Worm (Caenorhabditis elegans) whole organism, L4 larva: ENCODE results near the gene str-187.
A peak's percentile ranks its signal among the peaks of the same experiment; 100 is the strongest.

ENCODE experiments used
- D1046.2 ChIP-seq: fragments of 200-800 bp; sonication (Bioruptor generic); IDR thresholded peaks from 2 replicates; pipeline ENCODE4 v1.3.6; 2022; ENCODE audit warnings: missing genetic modification characterization, missing compliant biosample characterization
- F10B5.3 ChIP-seq: sonication (generic microtip); optimal IDR thresholded peaks from 2 replicates; lab custom pipeline; 2016; ENCODE audit warnings: mild to moderate bottlenecking, missing genetic modification characterization, missing compliant biosample characterization
- F26F4.8 ChIP-seq: fragments of 200-800 bp; sonication (Bioruptor generic); conservative IDR thresholded peaks from 2 replicates; pipeline ENCODE4 v1.3.6; 2022; ENCODE audit warnings: missing genetic modification characterization, missing compliant biosample characterization
- F37D6.2 ChIP-seq: sonication (generic microtip); optimal IDR thresholded peaks from 2 replicates; lab custom pipeline; 2016; ENCODE audit warnings: mild to moderate bottlenecking, missing genetic modification characterization, missing compliant biosample characterization
- F44E2.7 ChIP-seq: fragments of 200-800 bp; sonication (Bioruptor generic); IDR thresholded peaks from 2 replicates; pipeline ENCODE4 v2.1.2; 2022; ENCODE audit warnings: missing genetic modification characterization, missing compliant biosample characterization
- R02D3.7 ChIP-seq: fragments of 150-350 bp; sonication (generic microtip); optimal IDR thresholded peaks from 3 replicates; lab custom pipeline; 2014; ENCODE audit warnings: missing biosample characterization, missing genetic modification characterization
- Y105C5A.15 ChIP-seq: fragments of 200-800 bp; sonication (Bioruptor generic); IDR thresholded peaks from 2 replicates; pipeline ENCODE4 v1.3.6; 2022; ENCODE audit warnings: missing genetic modification characterization, missing compliant biosample characterization
- Y48G9A.11 ChIP-seq: fragments of 200-800 bp; sonication (Bioruptor generic); IDR thresholded peaks from 2 replicates; pipeline ENCODE4 v1.3.6; 2022; ENCODE audit warnings: missing genetic modification reagents, missing genetic modification characterization, missing compliant biosample characterization
- Y5F2A.4 ChIP-seq: fragments of 200-800 bp; sonication (Bioruptor generic); optimal IDR thresholded peaks from 2 replicates; lab custom pipeline; 2018; ENCODE audit warnings: mild to moderate bottlenecking, missing genetic modification characterization, missing compliant biosample characterization
- ZK546.5 ChIP-seq, 2 experiments: sonication (generic microtip); optimal IDR thresholded peaks; 2 replicates each; lab custom pipeline; 2017; ENCODE audit warnings: missing biosample characterization in 2 of 2, missing genetic modification characterization in 2 of 2
- aha-1 ChIP-seq: fragments of 150-350 bp; peaks from one replicate; lab custom pipeline; 2014; ENCODE audit warnings: missing biosample characterization, missing genetic modification characterization
- arid-1 ChIP-seq: fragments of 200-800 bp; sonication (Bioruptor generic); conservative IDR thresholded peaks from 2 replicates; pipeline ENCODE4 v1.3.6; 2022; ENCODE audit warnings: missing genetic modification reagents, missing genetic modification characterization, missing compliant biosample characterization
- ceh-28 ChIP-seq: fragments of 150-350 bp; optimal IDR thresholded peaks from 2 replicates; lab custom pipeline; 2014; ENCODE audit warnings: missing biosample characterization, missing genetic modification reagents, missing genetic modification characterization
- ceh-32 ChIP-seq: sonication (generic microtip); optimal IDR thresholded peaks from 2 replicates; lab custom pipeline; 2016; ENCODE audit warnings: mild to moderate bottlenecking, missing genetic modification characterization, missing compliant biosample characterization; ENCODE audit not compliant: poor library complexity
- ceh-62 ChIP-seq: sonication (generic microtip); optimal IDR thresholded peaks from 2 replicates; lab custom pipeline; 2017; ENCODE audit warnings: missing biosample characterization, missing genetic modification characterization
- ceh-82 ChIP-seq: sonication (generic microtip); optimal IDR thresholded peaks from 2 replicates; lab custom pipeline; 2017; ENCODE audit warnings: missing biosample characterization, missing genetic modification characterization
- ces-1 ChIP-seq: fragments of 150-350 bp; sonication (generic microtip); optimal IDR thresholded peaks from 4 replicates; lab custom pipeline; 2014; ENCODE audit warnings: missing biosample characterization, missing genetic modification reagents, missing genetic modification characterization
- cey-2 ChIP-seq: sonication (generic microtip); optimal IDR thresholded peaks from 3 replicates; lab custom pipeline; 2017; ENCODE audit warnings: missing genetic modification characterization, mild to moderate bottlenecking, missing compliant biosample characterization, antibody characterized with exemption, borderline replicate concordance; ENCODE audit not compliant: insufficient read depth
- daf-16 ChIP-seq, 3 experiments: sonication (generic microtip); optimal IDR thresholded peaks; 2 replicates each; lab custom pipeline; 2016 to 2017; ENCODE audit warnings: missing genetic modification characterization in 3 of 3, missing genetic modification reagents in 3 of 3, mild to moderate bottlenecking in 2 of 3, missing compliant biosample characterization in 2 of 3, missing biosample characterization in 1 of 3, moderate library complexity in 1 of 3
- daf-8 ChIP-seq: fragments of 200-800 bp; sonication (Bioruptor generic); IDR thresholded peaks from 2 replicates; pipeline ENCODE4 v1.3.6; 2022; ENCODE audit warnings: missing genetic modification characterization, missing compliant biosample characterization
- dmd-6 ChIP-seq: fragments of 200-800 bp; sonication (Bioruptor generic); IDR thresholded peaks from 2 replicates; pipeline ENCODE4 v1.3.6; 2022; ENCODE audit warnings: missing genetic modification reagents, missing genetic modification characterization, missing compliant biosample characterization
- dmd-8 ChIP-seq: fragments of 200-800 bp; sonication (Bioruptor generic); IDR thresholded peaks from 2 replicates; pipeline ENCODE4 v1.3.6; 2022; ENCODE audit warnings: missing genetic modification characterization, missing compliant biosample characterization
- duxl-1 ChIP-seq: sonication (generic microtip); optimal IDR thresholded peaks from 2 replicates; lab custom pipeline; 2016; ENCODE audit warnings: mild to moderate bottlenecking, missing genetic modification characterization, moderate library complexity, missing compliant biosample characterization; ENCODE audit not compliant: poor library complexity
- fkh-10 ChIP-seq: fragments of 150-350 bp; optimal IDR thresholded peaks from 2 replicates; lab custom pipeline; 2014; ENCODE audit warnings: missing biosample characterization, missing genetic modification reagents, missing genetic modification characterization
- gei-8 ChIP-seq: fragments of 200-800 bp; sonication (Bioruptor generic); optimal IDR thresholded peaks from 2 replicates; lab custom pipeline; 2018; ENCODE audit warnings: mild to moderate bottlenecking, missing genetic modification characterization, missing compliant biosample characterization
- hif-1 ChIP-seq, 2 experiments: sonication (generic microtip); optimal IDR thresholded peaks; 2 replicates each; lab custom pipeline; 2016 to 2017; ENCODE audit warnings: missing compliant biosample characterization in 2 of 2, missing genetic modification characterization in 2 of 2, missing genetic modification reagents in 2 of 2, missing genotype in 2 of 2, mild to moderate bottlenecking in 1 of 2
- hlh-30 ChIP-seq: sonication (generic microtip); optimal IDR thresholded peaks from 2 replicates; lab custom pipeline; 2017; ENCODE audit warnings: antibody characterized with exemption, mild to moderate bottlenecking, missing genetic modification characterization, missing compliant biosample characterization; ENCODE audit not compliant: insufficient read depth
- hmg-1.1 ChIP-seq: fragments of 200-800 bp; sonication (Bioruptor generic); IDR thresholded peaks from 2 replicates; pipeline ENCODE4 v1.3.6; 2022; ENCODE audit warnings: missing genetic modification reagents, missing genetic modification characterization, missing compliant biosample characterization
- lin-13 ChIP-seq: fragments of 150-350 bp; optimal IDR thresholded peaks from 2 replicates; lab custom pipeline; 2014; ENCODE audit warnings: missing biosample characterization, missing genetic modification reagents, missing genetic modification characterization
- lin-38 ChIP-seq: fragments of 200-800 bp; sonication (Bioruptor generic); IDR thresholded peaks from 2 replicates; pipeline ENCODE4 v1.3.6; 2022; ENCODE audit warnings: missing genetic modification reagents, missing genetic modification characterization, missing compliant biosample characterization
- mxl-2 ChIP-seq: fragments of 200-800 bp; sonication (Bioruptor generic); conservative IDR thresholded peaks from 2 replicates; pipeline ENCODE4 v1.3.6; 2022; ENCODE audit warnings: missing genetic modification reagents, missing genetic modification characterization, missing compliant biosample characterization
- nhr-10 ChIP-seq: fragments of 150-350 bp; optimal IDR thresholded peaks from 2 replicates; lab custom pipeline; 2014; ENCODE audit warnings: missing biosample characterization, missing genetic modification characterization
- nhr-28 ChIP-seq: fragments of 150-350 bp; optimal IDR thresholded peaks from 2 replicates; lab custom pipeline; 2014; ENCODE audit warnings: missing biosample characterization, missing genetic modification characterization
- nhr-41 ChIP-seq: fragments of 200-800 bp; sonication (Bioruptor generic); IDR thresholded peaks from 2 replicates; pipeline ENCODE4 v1.3.6; 2022; ENCODE audit warnings: missing genetic modification reagents, missing genetic modification characterization, missing compliant biosample characterization
- nhr-42 ChIP-seq: fragments of 200-800 bp; sonication (Bioruptor generic); IDR thresholded peaks from 2 replicates; pipeline ENCODE4 v1.3.6; 2022; ENCODE audit warnings: missing genetic modification characterization, missing compliant biosample characterization
- nhr-48 ChIP-seq: sonication (generic microtip); optimal IDR thresholded peaks from 2 replicates; lab custom pipeline; 2016; ENCODE audit warnings: mild to moderate bottlenecking, missing genetic modification characterization, missing compliant biosample characterization
- nhr-6 ChIP-seq: fragments of 150-350 bp; optimal IDR thresholded peaks from 2 replicates; lab custom pipeline; 2014; ENCODE audit warnings: missing biosample characterization, missing genetic modification characterization
- nhr-76 ChIP-seq: fragments of 150-350 bp; optimal IDR thresholded peaks from 2 replicates; lab custom pipeline; 2014; ENCODE audit warnings: missing biosample characterization, missing genetic modification characterization
- php-3 ChIP-seq: fragments of 200-800 bp; sonication (Bioruptor generic); IDR thresholded peaks from 2 replicates; pipeline ENCODE4 v1.3.6; 2022; ENCODE audit warnings: missing genetic modification reagents, missing genetic modification characterization, missing compliant biosample characterization
- sdz-12 ChIP-seq: fragments of 200-800 bp; sonication (Bioruptor generic); optimal IDR thresholded peaks from 2 replicates; lab custom pipeline; 2018; ENCODE audit warnings: mild to moderate bottlenecking, missing genetic modification characterization, missing compliant biosample characterization
- snpc-4 ChIP-seq: fragments of 150-350 bp; optimal IDR thresholded peaks from 2 replicates; lab custom pipeline; 2014; ENCODE audit warnings: missing biosample characterization, missing genetic modification characterization
- spr-1 ChIP-seq: sonication (generic microtip); optimal IDR thresholded peaks from 2 replicates; lab custom pipeline; 2016; ENCODE audit warnings: mild to moderate bottlenecking, missing genetic modification characterization, missing compliant biosample characterization
- tra-1 ChIP-seq: fragments of 200-800 bp; sonication (Bioruptor generic); IDR thresholded peaks from 2 replicates; pipeline ENCODE4 v1.3.6; 2022; ENCODE audit warnings: missing genetic modification reagents, missing genetic modification characterization, missing compliant biosample characterization
- unc-130 ChIP-seq: sonication (generic microtip); optimal IDR thresholded peaks from 2 replicates; lab custom pipeline; 2016; ENCODE audit warnings: missing genetic modification reagents, missing genetic modification characterization, missing compliant biosample characterization
- vab-7 ChIP-seq: fragments of 200-800 bp; sonication (Bioruptor generic); IDR thresholded peaks from 2 replicates; pipeline ENCODE4 v1.3.6; 2022; ENCODE audit warnings: missing genetic modification reagents, missing genetic modification characterization, missing compliant biosample characterization
- zfp-2 ChIP-seq: sonication (generic microtip); optimal IDR thresholded peaks from 2 replicates; lab custom pipeline; 2016; ENCODE audit warnings: mild to moderate bottlenecking, missing genetic modification characterization, missing compliant biosample characterization
- zip-11 ChIP-seq: fragments of 200-800 bp; sonication (Bioruptor generic); IDR thresholded peaks from 2 replicates; pipeline ENCODE4 v1.3.6; 2022; ENCODE audit warnings: missing genetic modification characterization, missing compliant biosample characterization
- ztf-11 ChIP-seq: fragments of 150-350 bp; optimal IDR thresholded peaks from 2 replicates; lab custom pipeline; 2014; ENCODE audit warnings: missing biosample characterization, missing genetic modification characterization

str-187 gene

ce11 chrIV:17281060-17282021, 16.0 kb downstream of the str-187 start:
- TF ChIP-seq duxl-1 (tag; lab: Kevin White, UChicago) = peak; percentile 32
- TF ChIP-seq lin-38 (GFP tag; lab: Robert Waterston, UW) = peak; percentile 81
- TF ChIP-seq Y48G9A.11 (GFP tag; lab: Robert Waterston, UW) = peak; percentile 32; the same call in 1 of the 2 replicates
- peak; percentile 0 to 46 for TF ChIP-seq daf-16 (GFP tag; optimal IDR thresholded peaks at IDR 0.05; lab: Kevin White, UChicago)
- peak; percentile 75 for TF ChIP-seq daf-16 (tag; optimal IDR thresholded peaks at IDR 0.05; lab: Kevin White, UChicago)
- peak; percentile 89 for TF ChIP-seq lin-13
- peak; percentile 60 for TF ChIP-seq Y5F2A.4
- peak; percentile 47 for TF ChIP-seq ces-1 (GFP tag; lab: Kevin White, UChicago)
- no peak for TF ChIP-seq nhr-76 (tag; lab: Kevin White, UChicago)
- no peak for TF ChIP-seq cey-2 (tag; lab: Kevin White, UChicago)
- peak; percentile 52 for TF ChIP-seq hmg-1.1 (GFP tag; lab: Robert Waterston, UW)
- no peak for TF ChIP-seq fkh-10 (GFP tag; lab: Kevin White, UChicago)
- no peak for TF ChIP-seq nhr-42 (GFP tag; lab: Robert Waterston, UW)
- TF ChIP-seq Y105C5A.15 (GFP tag; lab: Robert Waterston, UW) = peak; percentile 94
- TF ChIP-seq zfp-2 (tag; lab: Kevin White, UChicago) = no peak
- TF ChIP-seq php-3 (GFP tag; lab: Robert Waterston, UW) = peak; percentile 50; the same call in 1 of the 2 replicates
- TF ChIP-seq gei-8 (GFP tag; lab: Kevin White, UChicago) = no peak
- peak; percentile 70 for TF ChIP-seq vab-7 (GFP tag; lab: Robert Waterston, UW)
- no peak for TF ChIP-seq F44E2.7 (GFP tag; lab: Robert Waterston, UW)
- peak; percentile 49 for TF ChIP-seq hlh-30 (tag; lab: Kevin White, UChicago)
- no peak for TF ChIP-seq ceh-28
- TF ChIP-seq sdz-12 (GFP tag; lab: Kevin White, UChicago) = peak; percentile 4
- peak; percentile 44 for TF ChIP-seq F37D6.2 (tag; lab: Kevin White, UChicago)
- no peak for TF ChIP-seq ZK546.5 (tag; optimal IDR thresholded peaks at IDR 0.05; lab: Kevin White, UChicago)
- TF ChIP-seq R02D3.7 (tag; lab: Kevin White, UChicago) = no peak
- peak; percentile 40 for TF ChIP-seq F10B5.3 (tag; lab: Kevin White, UChicago)
- TF ChIP-seq nhr-6 (tag; lab: Kevin White, UChicago) = peak; percentile 61
- no peak for TF ChIP-seq snpc-4
- peak; percentile 67 for TF ChIP-seq dmd-8 (GFP tag; lab: Robert Waterston, UW)
- TF ChIP-seq unc-130 = no peak
- TF ChIP-seq spr-1 (tag; lab: Kevin White, UChicago) = peak; percentile 56
- TF ChIP-seq nhr-48 (tag; lab: Kevin White, UChicago) = no peak
- no peak for TF ChIP-seq ztf-11
- no peak; the same call in 1 of the 2 replicates for TF ChIP-seq tra-1
- peak; percentile 79 for TF ChIP-seq arid-1 (GFP tag; lab: Robert Waterston, UW)
- no peak for TF ChIP-seq ceh-32 (tag; lab: Kevin White, UChicago)
- TF ChIP-seq nhr-41 (GFP tag; lab: Robert Waterston, UW) = 0 out of 2 replicates have a peak, but pooled peaks have one; percentile 28
- no peak for TF ChIP-seq hif-1 (tag; optimal IDR thresholded peaks at IDR 0.05; lab: Kevin White, UChicago)
- 0 out of 2 replicates have a peak, but pooled peaks have one; percentile 10 for TF ChIP-seq daf-8 (GFP tag; lab: Robert Waterston, UW)
- TF ChIP-seq dmd-6 (GFP tag; lab: Robert Waterston, UW) = peak; percentile 59
- TF ChIP-seq mxl-2 = peak; percentile 31; the same call in 1 of the 2 replicates
- no peak for TF ChIP-seq nhr-28 (tag; lab: Kevin White, UChicago)
- TF ChIP-seq ceh-62 (tag; lab: Kevin White, UChicago) = no peak
- no peak for TF ChIP-seq D1046.2 (GFP tag; lab: Robert Waterston, UW)
- TF ChIP-seq zip-11 (GFP tag; lab: Robert Waterston, UW) = no peak
- no peak for TF ChIP-seq ceh-82 (tag; lab: Kevin White, UChicago)
- peak; percentile 56; the same call in 1 of the 2 replicates for TF ChIP-seq F26F4.8 (GFP tag; lab: Robert Waterston, UW)
- peak; percentile 95 for TF ChIP-seq aha-1 (tag; lab: Kevin White, UChicago)
- peak; percentile 46 for TF ChIP-seq nhr-10 (tag; lab: Kevin White, UChicago)
